Fruit fly (Drosophila melanogaster): ENCODE measurements around the gene Npc2h.
A peak's percentile ranks its signal among the peaks of the same experiment; 100 is the strongest.

Npc2h gene

DNA sequence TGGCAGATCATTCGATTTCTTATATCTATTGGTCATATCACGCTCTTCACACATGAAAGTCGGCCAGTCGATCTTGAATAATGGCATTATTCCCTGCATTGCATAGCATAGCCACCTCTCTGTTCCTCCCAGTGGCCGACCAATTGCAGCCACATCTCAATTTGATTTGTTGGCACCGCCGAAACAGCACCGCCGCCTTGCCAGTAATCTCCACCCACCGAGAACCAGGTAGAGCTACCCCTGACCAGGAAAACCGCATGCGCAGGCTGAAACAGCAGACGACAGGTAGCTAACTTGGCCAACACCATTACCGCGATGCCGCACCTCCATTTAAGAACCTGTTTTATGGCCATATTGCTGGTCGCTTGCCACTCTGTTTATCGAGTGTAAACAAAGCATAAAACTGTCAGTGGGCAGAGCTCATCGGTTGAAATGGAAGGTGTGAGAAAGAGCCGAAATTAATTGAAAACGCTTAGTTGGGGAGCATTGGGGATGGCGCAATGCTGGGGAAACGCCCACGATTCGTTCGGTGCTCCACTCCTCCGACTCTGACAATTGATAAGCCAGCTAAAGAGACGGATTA, 20.9 kb upstream of the Npc2h start (continued):
- TF ChIP-seq CTCF (GFP tag; optimal IDR thresholded peaks at IDR 0.05) (no peak), cwo (GFP tag; optimal IDR thresholded peaks at IDR 0.05) (no peak), Dad (GFP tag; optimal IDR thresholded peaks at IDR 0.05) (no peak), CG30431 (GFP tag; optimal IDR thresholded peaks at IDR 0.05) (peak; percentile 26), Jarid2 (GFP tag; optimal IDR thresholded peaks at IDR 0.05) (no peak), nerfin-2 (GFP tag; IDR thresholded peaks at IDR 0.05; ENCODE audit: partially characterized antibody) (no peak), CG10431 (GFP tag; optimal IDR thresholded peaks at IDR 0.05) (no peak), fd64A (GFP tag; optimal IDR thresholded peaks at IDR 0.05) (peak; percentile 50), ems (GFP tag; optimal IDR thresholded peaks at IDR 0.05) (no peak), Trl (optimal IDR thresholded peaks at IDR 0.05) (no peak), Trl (GFP tag; optimal IDR thresholded peaks at IDR 0.05) (peak; percentile 18), CG15011 (GFP tag; optimal IDR thresholded peaks at IDR 0.05) (no peak), B-H2 (GFP tag; optimal IDR thresholded peaks at IDR 0.05) (no peak), Spps (tag; optimal IDR thresholded peaks at IDR 0.05) (peak; percentile 13), slp2 (GFP tag; optimal IDR thresholded peaks at IDR 0.05) (no peak), gsb-n (tag; optimal IDR thresholded peaks at IDR 0.05) (no peak), CG12942 (GFP tag; optimal IDR thresholded peaks at IDR 0.05) (no peak), yki (optimal IDR thresholded peaks at IDR 0.05) (no peak), TFAM (GFP tag; optimal IDR thresholded peaks at IDR 0.05) (no peak), zen (tag; optimal IDR thresholded peaks at IDR 0.05) (peak; percentile 68), ewg (GFP tag; optimal IDR thresholded peaks at IDR 0.05) (peak; percentile 42), h (optimal IDR thresholded peaks at IDR 0.05) (no peak), tio (GFP tag; optimal IDR thresholded peaks at IDR 0.05) (no peak), nau (GFP tag; optimal IDR thresholded peaks at IDR 0.05) (no peak), mirr (GFP tag; optimal IDR thresholded peaks at IDR 0.05) (no peak), sc (optimal IDR thresholded peaks at IDR 0.05) (no peak), sc (GFP tag; optimal IDR thresholded peaks at IDR 0.05) (no peak), sqz (GFP tag; optimal IDR thresholded peaks at IDR 0.05) (peak; percentile 24), D19B (GFP tag; optimal IDR thresholded peaks at IDR 0.05) (no peak), CG12104 (GFP tag; optimal IDR thresholded peaks at IDR 0.05) (no peak), Awh (GFP tag; IDR thresholded peaks at IDR 0.05) (0 out of 2 replicates have a peak, but pooled peaks have one; percentile 27), Ets97D (GFP tag; optimal IDR thresholded peaks at IDR 0.05) (no peak), Meics (GFP tag; optimal IDR thresholded peaks at IDR 0.05) (no peak), ttk (GFP tag; IDR thresholded peaks at IDR 0.05) (no peak), CG6654 (GFP tag; optimal IDR thresholded peaks at IDR 0.05) (no peak), pros (GFP tag; optimal IDR thresholded peaks at IDR 0.05) (no peak), CG10654 (GFP tag; optimal IDR thresholded peaks at IDR 0.05) (peak; percentile 1), CrebB (tag; optimal IDR thresholded peaks at IDR 0.05) (no peak), CG1647 (GFP tag; optimal IDR thresholded peaks at IDR 0.05) (no peak), CG10321 (GFP tag; IDR thresholded peaks at IDR 0.05) (no peak), run (tag; optimal IDR thresholded peaks at IDR 0.05) (peak; percentile 4), CG4617 (GFP tag; optimal IDR thresholded peaks at IDR 0.05; ENCODE audit: borderline replicate concordance) (no peak), Hsf (GFP tag; optimal IDR thresholded peaks at IDR 0.05) (no peak), sens (GFP tag) (peak; percentile 83), CG12071 (GFP tag; optimal IDR thresholded peaks at IDR 0.05) (peak; percentile 41), Mrtf (GFP tag; IDR thresholded peaks at IDR 0.05) (no peak), pnt (GFP tag; optimal IDR thresholded peaks at IDR 0.05) (no peak), sug (tag; optimal IDR thresholded peaks at IDR 0.05) (no peak), CG31441 (GFP tag; IDR thresholded peaks at IDR 0.05) (0 out of 2 replicates have a peak, but pooled peaks have one; percentile 13), CG12391 (tag; optimal IDR thresholded peaks at IDR 0.05) (no peak), Dref (GFP tag; IDR thresholded peaks at IDR 0.05) (no peak), CG13894 (tag; optimal IDR thresholded peaks at IDR 0.05) (no peak), Kr (GFP tag; optimal IDR thresholded peaks at IDR 0.05) (peak; percentile 40)

Measured in whole organism, embryonic.